Fruit fly (Drosophila melanogaster) whole organism, embryonic: ENCODE measurements around the gene CG32182.

Source experiments
- Antp ChIP-seq: fragments of 200-800 bp; sonication (Bioruptor generic); optimal IDR thresholded peaks from 3 replicates; lab custom pipeline; 2016; ENCODE audit warnings: missing biosample characterization, missing genetic modification characterization
- BtbVII ChIP-seq: fragments of 200-800 bp; sonication (Bioruptor generic); optimal IDR thresholded peaks from 3 replicates; lab custom pipeline; 2017; ENCODE audit warnings: missing biosample characterization, mild to moderate bottlenecking, missing genetic modification characterization
- CG10147 ChIP-seq: fragments of 200-800 bp; sonication (Bioruptor generic); optimal IDR thresholded peaks from 2 replicates; lab custom pipeline; 2019; ENCODE audit warnings: missing biosample characterization, mild to moderate bottlenecking, missing genetic modification characterization, moderate library complexity
- CG10209 ChIP-seq: fragments of 200-800 bp; sonication (Bioruptor generic); optimal IDR thresholded peaks from 3 replicates; lab custom pipeline; 2017; ENCODE audit warnings: missing biosample characterization, mild to moderate bottlenecking, missing genetic modification characterization, missing genetic modification reagents
- CG10462 ChIP-seq: fragments of 200-800 bp; sonication (Bioruptor generic); optimal IDR thresholded peaks from 2 replicates; lab custom pipeline; 2016; ENCODE audit warnings: missing biosample characterization, missing genetic modification characterization
- CG10979 ChIP-seq: fragments of 200-800 bp; sonication (Bioruptor generic); optimal IDR thresholded peaks from 2 replicates; lab custom pipeline; 2018; ENCODE audit warnings: missing biosample characterization, mild to moderate bottlenecking, missing genetic modification characterization, moderate library complexity
- CG14014 ChIP-seq: fragments of 200-800 bp; sonication (Bioruptor generic); IDR thresholded peaks from 2 replicates; pipeline ENCODE4 v1.3.6; 2022; ENCODE audit warnings: missing biosample characterization, missing genetic modification characterization
- CG14667 ChIP-seq: fragments of 200-800 bp; sonication (Bioruptor generic); IDR thresholded peaks from 2 replicates; pipeline ENCODE4 v1.3.6; 2022; ENCODE audit warnings: missing biosample characterization, missing genetic modification characterization
- CG14710 ChIP-seq: fragments of 200-800 bp; sonication (Bioruptor generic); optimal IDR thresholded peaks from 3 replicates; lab custom pipeline; 2019; ENCODE audit warnings: missing biosample characterization, mild to moderate bottlenecking, missing genetic modification characterization, moderate library complexity
- CG14860 ChIP-seq: fragments of 200-800 bp; sonication (Bioruptor generic); IDR thresholded peaks from 3 replicates; pipeline ENCODE4 v1.3.6; 2022; ENCODE audit warnings: missing biosample characterization, missing genetic modification characterization; ENCODE audit not compliant: partially characterized antibody
- CG15011 ChIP-seq: fragments of 200-800 bp; sonication (Bioruptor generic); optimal IDR thresholded peaks from 3 replicates; lab custom pipeline; 2018; ENCODE audit warnings: missing biosample characterization, mild to moderate bottlenecking, missing genetic modification characterization
- CG15514 ChIP-seq: fragments of 200-800 bp; sonication (Bioruptor generic); optimal IDR thresholded peaks from 3 replicates; lab custom pipeline; 2017; ENCODE audit warnings: missing biosample characterization, missing genetic modification characterization, mild to moderate bottlenecking, moderate library complexity, missing genetic modification reagents
- CG1602 ChIP-seq: fragments of 200-800 bp; sonication (Bioruptor generic); optimal IDR thresholded peaks from 3 replicates; lab custom pipeline; 2016; ENCODE audit warnings: missing biosample characterization, missing genetic modification characterization
- CG16863 ChIP-seq: fragments of 200-800 bp; sonication (Bioruptor generic); optimal IDR thresholded peaks from 3 replicates; lab custom pipeline; 2016; ENCODE audit warnings: missing biosample characterization, missing genetic modification characterization
- CG17328 ChIP-seq: fragments of 200-800 bp; sonication (Bioruptor generic); IDR thresholded peaks from 2 replicates; pipeline ENCODE4 v1.3.6; 2022; ENCODE audit warnings: missing biosample characterization, missing genetic modification characterization
- CG18262 ChIP-seq: fragments of 200-800 bp; optimal IDR thresholded peaks from 3 replicates; lab custom pipeline; 2019; ENCODE audit warnings: missing biosample characterization, mild to moderate bottlenecking, missing genetic modification characterization, moderate library complexity
- CG1832 ChIP-seq: fragments of 200-800 bp; sonication (Bioruptor generic); optimal IDR thresholded peaks from 2 replicates; lab custom pipeline; 2017; ENCODE audit warnings: missing biosample characterization, mild to moderate bottlenecking, missing genetic modification characterization, inconsistent platforms
- CG2712 ChIP-seq: fragments of 200-800 bp; optimal IDR thresholded peaks from 3 replicates; lab custom pipeline; 2019; ENCODE audit warnings: missing biosample characterization, mild to moderate bottlenecking, missing genetic modification characterization, moderate library complexity
- CG3065 ChIP-seq: fragments of 200-800 bp; sonication (Bioruptor generic); optimal IDR thresholded peaks from 2 replicates; lab custom pipeline; 2016; ENCODE audit warnings: missing biosample characterization, missing genetic modification characterization
- CG31388 ChIP-seq: fragments of 200-800 bp; sonication (Bioruptor generic); optimal IDR thresholded peaks from 2 replicates; lab custom pipeline; 2016; ENCODE audit warnings: missing biosample characterization, missing genetic modification characterization
- CG3281 ChIP-seq: fragments of 200-800 bp; sonication (Bioruptor generic); optimal IDR thresholded peaks from 3 replicates; lab custom pipeline; 2017; ENCODE audit warnings: missing biosample characterization, mild to moderate bottlenecking, missing genetic modification characterization
- CG4328 ChIP-seq: fragments of 200-800 bp; sonication (Bioruptor generic); optimal IDR thresholded peaks from 3 replicates; lab custom pipeline; 2017; ENCODE audit warnings: missing biosample characterization, missing genetic modification reagents, missing genetic modification characterization
- CG43689 ChIP-seq: fragments of 200-800 bp; sonication (Bioruptor generic); IDR thresholded peaks from 2 replicates; pipeline ENCODE4 v1.3.6; 2022; ENCODE audit warnings: missing biosample characterization, missing genetic modification characterization
- CG8290 ChIP-seq, 3 experiments: fragments of 200-800 bp; sonication (Bioruptor generic); optimal IDR thresholded peaks; 2 replicates each; lab custom pipeline; 2016 to 2019; ENCODE audit warnings: missing biosample characterization in 3 of 3, missing genetic modification characterization in 3 of 3, mild to moderate bottlenecking in 2 of 3, moderate library complexity in 1 of 3
- Chrac-16 ChIP-seq: fragments of 200-800 bp; sonication (Bioruptor generic); optimal IDR thresholded peaks from 3 replicates; lab custom pipeline; 2016; ENCODE audit warnings: missing biosample characterization, missing genetic modification characterization
- Dip3 ChIP-seq: fragments of 200-800 bp; sonication (Bioruptor generic); optimal IDR thresholded peaks from 3 replicates; lab custom pipeline; 2016; ENCODE audit warnings: missing biosample characterization, missing genetic modification characterization
- Ets97D ChIP-seq: fragments of 200-800 bp; sonication (Bioruptor generic); optimal IDR thresholded peaks from 3 replicates; lab custom pipeline; 2016; ENCODE audit warnings: missing biosample characterization, missing genetic modification characterization
- H2.0 ChIP-seq: fragments of 200-800 bp; sonication (Bioruptor generic); IDR thresholded peaks from 2 replicates; pipeline ENCODE4 v1.3.6; 2022; ENCODE audit warnings: missing biosample characterization, missing genetic modification characterization
- HLH3B ChIP-seq: fragments of 200-800 bp; sonication (Bioruptor generic); IDR thresholded peaks from 2 replicates; pipeline ENCODE4 v1.3.6; 2022; ENCODE audit warnings: missing biosample characterization, missing genetic modification characterization
- Jarid2 ChIP-seq: fragments of 200-800 bp; sonication (Bioruptor generic); optimal IDR thresholded peaks from 3 replicates; lab custom pipeline; 2017; ENCODE audit warnings: mild to moderate bottlenecking, missing biosample characterization, missing genetic modification reagents, missing genetic modification characterization
- Lhr ChIP-seq: fragments of 200-800 bp; sonication (Bioruptor generic); optimal IDR thresholded peaks from 3 replicates; lab custom pipeline; 2017; ENCODE audit warnings: mild to moderate bottlenecking, missing biosample characterization, missing genetic modification reagents, missing genetic modification characterization
- Spps ChIP-seq: fragments of 200-800 bp; sonication (Bioruptor generic); optimal IDR thresholded peaks from 2 replicates; lab custom pipeline; 2018; ENCODE audit warnings: missing biosample characterization, mild to moderate bottlenecking, missing genetic modification characterization
- TFAM ChIP-seq: fragments of 200-800 bp; sonication (Bioruptor generic); optimal IDR thresholded peaks from 2 replicates; lab custom pipeline; 2017; ENCODE audit warnings: missing biosample characterization, missing genetic modification characterization, inconsistent platforms
- ap ChIP-seq: fragments of 200-800 bp; sonication (Bioruptor generic); IDR thresholded peaks from 2 replicates; pipeline ENCODE4 v1.3.6; 2022; ENCODE audit warnings: missing biosample characterization, missing genetic modification characterization
- ase ChIP-seq: fragments of 200-800 bp; sonication (Bioruptor generic); IDR thresholded peaks from 3 replicates; pipeline ENCODE4 v1.3.6; 2022; ENCODE audit warnings: missing biosample characterization, missing genetic modification characterization
- cad ChIP-seq: fragments of >200 bp; optimal IDR thresholded peaks from 2 replicates; lab custom pipeline; 2017; ENCODE audit warnings: missing biosample characterization, missing genetic modification characterization
- cas ChIP-seq: fragments of 200-800 bp; sonication (Bioruptor generic); IDR thresholded peaks from 2 replicates; pipeline ENCODE4 v1.3.6; 2022; ENCODE audit warnings: missing biosample characterization, missing genetic modification characterization
- dmrt11E ChIP-seq: fragments of 200-800 bp; sonication (Bioruptor generic); optimal IDR thresholded peaks from 3 replicates; lab custom pipeline; 2018; ENCODE audit warnings: missing biosample characterization, mild to moderate bottlenecking, missing genetic modification characterization, moderate library complexity
- eyg ChIP-seq: fragments of 200-800 bp; sonication (Bioruptor generic); optimal IDR thresholded peaks from 3 replicates; lab custom pipeline; 2016; ENCODE audit warnings: missing biosample characterization, missing genetic modification characterization
- fd96Cb ChIP-seq: fragments of 200-800 bp; sonication (Bioruptor generic); optimal IDR thresholded peaks from 2 replicates; lab custom pipeline; 2018; ENCODE audit warnings: missing biosample characterization, mild to moderate bottlenecking, missing genetic modification characterization, moderate library complexity
- her ChIP-seq: fragments of 200-800 bp; sonication (Bioruptor generic); optimal IDR thresholded peaks from 2 replicates; lab custom pipeline; 2016; ENCODE audit warnings: missing biosample characterization, missing genetic modification characterization
- hth ChIP-seq: fragments of >200 bp; optimal IDR thresholded peaks from 2 replicates; lab custom pipeline; 2017; ENCODE audit warnings: inconsistent platforms
- lab ChIP-seq: fragments of 200-800 bp; sonication (Bioruptor generic); optimal IDR thresholded peaks from 3 replicates; lab custom pipeline; 2017; ENCODE audit warnings: missing biosample characterization, missing genetic modification characterization, mild to moderate bottlenecking, moderate library complexity, missing genetic modification reagents
- mirr ChIP-seq: fragments of 200-800 bp; sonication (Bioruptor generic); optimal IDR thresholded peaks from 3 replicates; lab custom pipeline; 2018; ENCODE audit warnings: missing biosample characterization, mild to moderate bottlenecking, missing genetic modification characterization
- pb ChIP-seq: fragments of 200-800 bp; sonication (Bioruptor generic); optimal IDR thresholded peaks from 3 replicates; lab custom pipeline; 2016; ENCODE audit warnings: missing biosample characterization, missing genetic modification characterization
- sd ChIP-seq: fragments of 200-800 bp; sonication (Bioruptor generic); optimal IDR thresholded peaks from 3 replicates; lab custom pipeline; 2018; ENCODE audit warnings: missing biosample characterization, mild to moderate bottlenecking, missing genetic modification characterization, moderate library complexity
- sima ChIP-seq: fragments of 200-800 bp; sonication (Bioruptor generic); optimal IDR thresholded peaks from 2 replicates; lab custom pipeline; 2016; ENCODE audit warnings: missing biosample characterization, missing genetic modification characterization
- tap ChIP-seq: fragments of 200-800 bp; optimal IDR thresholded peaks from 3 replicates; lab custom pipeline; 2019; ENCODE audit warnings: missing biosample characterization, mild to moderate bottlenecking, missing genetic modification characterization, moderate library complexity
- vnd ChIP-seq: fragments of 200-800 bp; sonication (Bioruptor generic); IDR thresholded peaks from 3 replicates; pipeline ENCODE4 v1.3.6; 2022; ENCODE audit warnings: missing biosample characterization, missing genetic modification characterization; ENCODE audit not compliant: partially characterized antibody
- wek ChIP-seq: fragments of 200-800 bp; sonication (Bioruptor generic); optimal IDR thresholded peaks from 3 replicates; lab custom pipeline; 2018; ENCODE audit warnings: missing biosample characterization, mild to moderate bottlenecking, missing genetic modification characterization, moderate library complexity

Gene CG32182

dm6 chr3L:17808597-17809213 lies 50.8 kb downstream of the CG32182 start, which contains the start of gene CG32191 (continued):
- no peak for TF ChIP-seq CG31388
- TF ChIP-seq CG16863: no peak
- no peak for TF ChIP-seq wek
- TF ChIP-seq CG15514 (GFP tag; lab: Kevin White, UChicago): peak; percentile 48
- no peak for TF ChIP-seq CG10209 (GFP tag; lab: Kevin White, UChicago)
- TF ChIP-seq Dip3 (GFP tag; lab: Kevin White, UChicago): no peak
- TF ChIP-seq TFAM (GFP tag; lab: Kevin White, UChicago): no peak
- TF ChIP-seq CG10979: no peak
- no peak for TF ChIP-seq CG10147 (GFP tag; lab: Kevin White, UChicago)
- no peak for TF ChIP-seq dmrt11E (tag; lab: Kevin White, UChicago)
- no peak for TF ChIP-seq Lhr
- no peak for TF ChIP-seq cas (GFP tag; lab: Robert Waterston, UW)
- TF ChIP-seq CG14014 (GFP tag; lab: Robert Waterston, UW): no peak
- no peak for TF ChIP-seq HLH3B (GFP tag; lab: Robert Waterston, UW)
- no peak for TF ChIP-seq her (GFP tag; lab: Kevin White, UChicago)
- TF ChIP-seq Spps (tag; lab: Kevin White, UChicago): no peak
- TF ChIP-seq CG10462 (GFP tag; lab: Kevin White, UChicago): no peak
- no peak for TF ChIP-seq Antp (GFP tag; lab: Kevin White, UChicago)
- peak; percentile 27 for TF ChIP-seq Jarid2 (GFP tag; lab: Kevin White, UChicago)
- TF ChIP-seq ap (GFP tag; lab: Robert Waterston, UW): no peak
- TF ChIP-seq ase (GFP tag; lab: Robert Waterston, UW): no peak
- no peak for TF ChIP-seq vnd (GFP tag; lab: Robert Waterston, UW)
- peak; percentile 44 for TF ChIP-seq BtbVII (GFP tag; lab: Kevin White, UChicago)
- TF ChIP-seq CG3281 (GFP tag; lab: Kevin White, UChicago): peak; percentile 4
- no peak for TF ChIP-seq eyg (GFP tag; lab: Kevin White, UChicago)
- no peak for TF ChIP-seq CG3065 (GFP tag; lab: Kevin White, UChicago)
- TF ChIP-seq CG8290 (GFP tag; optimal IDR thresholded peaks at IDR 0.05; lab: Kevin White, UChicago): no peak
- TF ChIP-seq CG8290 (tag; optimal IDR thresholded peaks at IDR 0.05; lab: Kevin White, UChicago): peak in 1 of 2 experiments; percentile 53
- no peak for TF ChIP-seq sd (tag; lab: Kevin White, UChicago)
- peak; percentile 23 for TF ChIP-seq CG15011 (GFP tag; lab: Kevin White, UChicago)
- no peak for TF ChIP-seq tap (tag; lab: Kevin White, UChicago)
- TF ChIP-seq CG17328: no peak
- no peak for TF ChIP-seq CG14710 (tag; lab: Kevin White, UChicago)
- no peak for TF ChIP-seq Ets97D (GFP tag; lab: Kevin White, UChicago)
- TF ChIP-seq CG18262 (tag; lab: Kevin White, UChicago): no peak
- peak; percentile 44 for TF ChIP-seq mirr (GFP tag; lab: Kevin White, UChicago)
- TF ChIP-seq CG43689 (GFP tag; lab: Robert Waterston, UW): no peak
- no peak for TF ChIP-seq CG14860 (GFP tag; lab: Robert Waterston, UW)
- no peak for TF ChIP-seq pb (GFP tag; lab: Kevin White, UChicago)
- no peak for TF ChIP-seq H2.0 (GFP tag; lab: Robert Waterston, UW)
- no peak for TF ChIP-seq cad (GFP tag; lab: Kevin White, UChicago)
- TF ChIP-seq CG2712: no peak
- TF ChIP-seq CG1602 (GFP tag; lab: Kevin White, UChicago): no peak
- no peak for TF ChIP-seq hth (lab: Kevin White, UChicago)
- TF ChIP-seq fd96Cb: no peak
- no peak for TF ChIP-seq CG1832 (GFP tag; lab: Kevin White, UChicago)
- no peak for TF ChIP-seq CG4328 (GFP tag; lab: Kevin White, UChicago)
- no peak for TF ChIP-seq CG14667 (GFP tag; lab: Robert Waterston, UW)
- peak; percentile 79 for TF ChIP-seq lab (GFP tag; lab: Kevin White, UChicago)
- no peak for TF ChIP-seq sima (GFP tag; lab: Kevin White, UChicago)
- no peak for TF ChIP-seq Chrac-16 (GFP tag; lab: Kevin White, UChicago)
